Fruit fly (Drosophila melanogaster) whole organism, embryonic: Measurements from ENCODE around the gene Ac3.

ENCODE experiments used
- CG1603 ChIP-seq: fragments of 200-800 bp; sonication (Bioruptor generic); optimal IDR thresholded peaks from 2 replicates; lab custom pipeline; 2019; ENCODE audit warnings: missing biosample characterization, mild to moderate bottlenecking, missing genetic modification characterization, moderate library complexity
- CG18764 ChIP-seq: fragments of 200-800 bp; sonication (Bioruptor generic); optimal IDR thresholded peaks from 3 replicates; lab custom pipeline; 2016; ENCODE audit warnings: missing biosample characterization, missing genetic modification characterization
- CG5245 ChIP-seq: fragments of 200-800 bp; sonication (Bioruptor generic); optimal IDR thresholded peaks from 3 replicates; lab custom pipeline; 2016; ENCODE audit warnings: missing biosample characterization, missing genetic modification characterization
- Dll ChIP-seq: fragments of 200-800 bp; sonication (Bioruptor generic); IDR thresholded peaks from 4 replicates; pipeline ENCODE4 v1.3.6; 2022; ENCODE audit warnings: missing biosample characterization, missing genetic modification characterization; ENCODE audit not compliant: partially characterized antibody
- Mrtf ChIP-seq: fragments of 200-800 bp; sonication (Bioruptor generic); IDR thresholded peaks from 3 replicates; pipeline ENCODE4 v1.3.6; 2022; ENCODE audit warnings: missing biosample characterization, missing genetic modification characterization
- Ravus ChIP-seq: fragments of 200-800 bp; sonication (Bioruptor generic); IDR thresholded peaks from 2 replicates; pipeline ENCODE4 v1.3.6; 2022; ENCODE audit warnings: missing biosample characterization, missing genetic modification characterization
- Ssrp ChIP-seq: fragments of 200-800 bp; sonication (Bioruptor generic); optimal IDR thresholded peaks from 2 replicates; lab custom pipeline; 2018; ENCODE audit warnings: missing biosample characterization, mild to moderate bottlenecking, missing genetic modification characterization, moderate library complexity
- bcd ChIP-seq: fragments of 200-800 bp; sonication (Bioruptor generic); optimal IDR thresholded peaks from 2 replicates; lab custom pipeline; 2017; ENCODE audit warnings: missing biosample characterization, mild to moderate bottlenecking, missing genetic modification characterization
- ems ChIP-seq: fragments of 200-800 bp; sonication (Bioruptor generic); optimal IDR thresholded peaks from 3 replicates; lab custom pipeline; 2016; ENCODE audit warnings: missing biosample characterization, missing genetic modification characterization
- fru ChIP-seq: fragments of >200 bp; optimal IDR thresholded peaks from 2 replicates; lab custom pipeline; 2017
- hb ChIP-seq: fragments of 200-800 bp; sonication (Bioruptor generic); IDR thresholded peaks from 3 replicates; pipeline ENCODE4 v1.3.6; 2022; ENCODE audit warnings: missing biosample characterization, missing genetic modification characterization; ENCODE audit not compliant: partially characterized antibody
- pfk ChIP-seq: fragments of 200-800 bp; sonication (Bioruptor generic); optimal IDR thresholded peaks from 2 replicates; lab custom pipeline; 2018; ENCODE audit warnings: missing biosample characterization, mild to moderate bottlenecking, missing genetic modification characterization, moderate library complexity
- sisA ChIP-seq: fragments of 200-800 bp; sonication (Bioruptor generic); IDR thresholded peaks from 2 replicates; pipeline ENCODE4 v1.3.6; 2022; ENCODE audit warnings: missing biosample characterization, missing genetic modification characterization

- no peak for TF ChIP-seq CG18764 (GFP tag; lab: Kevin White, UChicago)
- TF ChIP-seq CG5245 (GFP tag; lab: Kevin White, UChicago) = no peak
- no peak for TF ChIP-seq sisA
- no peak for TF ChIP-seq hb
- TF ChIP-seq CG1603 (tag; lab: Kevin White, UChicago) = no peak
- TF ChIP-seq Ssrp = no peak
- no peak for TF ChIP-seq Ravus (GFP tag; lab: Robert Waterston, UW)
- TF ChIP-seq pfk (GFP tag; lab: Kevin White, UChicago) = no peak
- no peak for TF ChIP-seq fru (lab: Kevin White, UChicago)
- TF ChIP-seq ems (GFP tag; lab: Kevin White, UChicago) = no peak
- TF ChIP-seq Dll (GFP tag; lab: Robert Waterston, UW) = no peak
- TF ChIP-seq bcd (GFP tag; lab: Kevin White, UChicago) = no peak
- no peak for TF ChIP-seq Mrtf (GFP tag; lab: Robert Waterston, UW)
Measured at dm6 chr2L:21628533-21628932, 3.9 kb upstream of the Ac3 start.
